Worm (Caenorhabditis elegans) whole organism, L3 larva: ENCODE results near the gene pdi-2.

Experiments
- ama-1 ChIP-seq: fragments of 150-350 bp; optimal IDR thresholded peaks from 2 replicates; lab custom pipeline; 2018
- ceh-9 ChIP-seq: sonication (generic microtip); optimal IDR thresholded peaks from 2 replicates; lab custom pipeline; 2018; ENCODE audit warnings: missing biosample characterization, missing genetic modification characterization
- fkh-10 ChIP-seq: sonication (generic microtip); optimal IDR thresholded peaks from 2 replicates; lab custom pipeline; 2017; ENCODE audit warnings: missing biosample characterization, missing genetic modification reagents, missing genetic modification characterization
- lin-15B ChIP-seq: fragments of 150-350 bp; optimal IDR thresholded peaks from 2 replicates; lab custom pipeline; 2014; ENCODE audit warnings: missing biosample characterization, missing genetic modification characterization
- nhr-237 ChIP-seq: fragments of 150-350 bp; optimal IDR thresholded peaks from 2 replicates; lab custom pipeline; 2014; ENCODE audit warnings: missing biosample characterization, missing genetic modification characterization
- nhr-77 ChIP-seq: fragments of 150-350 bp; optimal IDR thresholded peaks from 2 replicates; lab custom pipeline; 2014; ENCODE audit warnings: missing biosample characterization, missing genetic modification characterization
- pha-4 ChIP-seq: fragments of 150-350 bp; optimal IDR thresholded peaks from 2 replicates; lab custom pipeline; 2014; ENCODE audit warnings: missing biosample characterization, missing genetic modification reagents, missing genetic modification characterization
- unc-62 ChIP-seq: fragments of 150-350 bp; sonication (generic microtip); optimal IDR thresholded peaks from 4 replicates; lab custom pipeline; 2014; ENCODE audit warnings: missing biosample characterization, missing genetic modification reagents, missing genetic modification characterization

DNA sequence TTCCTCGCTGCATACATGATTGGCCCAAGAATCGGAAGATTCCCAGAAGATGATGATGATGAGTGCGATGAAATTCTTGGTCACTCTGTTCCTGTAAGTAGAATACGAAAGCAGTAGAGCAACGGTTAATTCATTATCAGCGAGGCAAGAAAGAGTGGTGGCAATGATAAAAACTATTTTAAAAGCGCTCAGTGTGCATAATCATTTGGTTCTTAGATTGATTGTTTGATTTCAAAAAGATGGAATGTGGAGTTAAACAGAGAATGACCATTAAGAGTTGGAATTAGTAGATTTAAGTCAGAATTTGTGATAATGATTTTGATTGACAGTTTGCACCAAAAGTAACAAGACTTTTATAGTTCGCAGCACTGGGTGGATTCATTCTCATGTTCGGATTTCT, 43.2 kb downstream of the pdi-2 start:
- TF ChIP-seq ama-1 (lab: Kevin White, UChicago) (no peak), unc-62 (GFP tag; lab: Kevin White, UChicago) (no peak), ceh-9 (no peak), nhr-237 (tag; lab: Kevin White, UChicago) (no peak), fkh-10 (GFP tag; lab: Kevin White, UChicago) (no peak), nhr-77 (no peak), pha-4 (tag; lab: Kevin White, UChicago) (no peak), lin-15B (tag; lab: Kevin White, UChicago) (no peak)
